Worm (Caenorhabditis elegans) whole organism, L2 larva: ENCODE results near the gene glb-34.

ENCODE experiments used
- C34F6.9 ChIP-seq: fragments of 150-350 bp; optimal IDR thresholded peaks from 2 replicates; lab custom pipeline; 2014; ENCODE audit warnings: missing biosample characterization, missing genetic modification characterization
- F13H6.1 ChIP-seq: sonication (generic microtip); optimal IDR thresholded peaks from 2 replicates; lab custom pipeline; 2016; ENCODE audit warnings: missing genetic modification characterization, missing compliant biosample characterization
- R02D3.7 ChIP-seq: fragments of 150-350 bp; optimal IDR thresholded peaks from 2 replicates; lab custom pipeline; 2014; ENCODE audit warnings: missing biosample characterization, missing genetic modification characterization
- Y55F3AM.14 ChIP-seq: fragments of 200-800 bp; sonication (Bioruptor generic); optimal IDR thresholded peaks from 2 replicates; lab custom pipeline; 2018; ENCODE audit warnings: mild to moderate bottlenecking, missing genetic modification characterization, missing compliant biosample characterization
- ZK546.5 ChIP-seq: sonication (generic microtip); optimal IDR thresholded peaks from 2 replicates; lab custom pipeline; 2017; ENCODE audit warnings: missing biosample characterization, missing genetic modification characterization
- alr-1 ChIP-seq: fragments of 150-350 bp; optimal IDR thresholded peaks from 2 replicates; lab custom pipeline; 2014; ENCODE audit warnings: missing biosample characterization, missing genetic modification characterization
- ama-1 ChIP-seq: fragments of 150-350 bp; optimal IDR thresholded peaks from 2 replicates; lab custom pipeline; 2018; ENCODE audit warnings: inconsistent platforms
- blmp-1 ChIP-seq: sonication (generic microtip); optimal IDR thresholded peaks from 2 replicates; lab custom pipeline; 2017; ENCODE audit warnings: missing genetic modification characterization, mild to moderate bottlenecking, missing compliant biosample characterization, antibody characterized with exemption, moderate library complexity; ENCODE audit not compliant: insufficient read depth
- ceh-82 ChIP-seq: fragments of 150-350 bp; optimal IDR thresholded peaks from 2 replicates; lab custom pipeline; 2014; ENCODE audit warnings: missing biosample characterization, missing genetic modification characterization
- crh-2 ChIP-seq: sonication (generic microtip); optimal IDR thresholded peaks from 2 replicates; lab custom pipeline; 2017; ENCODE audit warnings: missing biosample characterization, missing genetic modification characterization
- dmd-4 ChIP-seq: sonication (generic microtip); optimal IDR thresholded peaks from 2 replicates; lab custom pipeline; 2017; ENCODE audit warnings: missing biosample characterization, missing genetic modification characterization
- egl-27 ChIP-seq: sonication (generic microtip); optimal IDR thresholded peaks from 3 replicates; lab custom pipeline; 2017; ENCODE audit warnings: missing biosample characterization, missing genetic modification reagents, missing genetic modification characterization
- elt-1 ChIP-seq: fragments of 150-350 bp; optimal IDR thresholded peaks from 2 replicates; lab custom pipeline; 2014; ENCODE audit warnings: missing biosample characterization, missing genetic modification characterization
- elt-3 ChIP-seq: sonication (generic microtip); optimal IDR thresholded peaks from 2 replicates; lab custom pipeline; 2017; ENCODE audit warnings: missing biosample characterization, missing genetic modification characterization
- fos-1 ChIP-seq: fragments of 150-350 bp; optimal IDR thresholded peaks from 2 replicates; lab custom pipeline; 2014; ENCODE audit warnings: missing biosample characterization, missing genetic modification characterization
- gmeb-1 ChIP-seq: fragments of 150-350 bp; optimal IDR thresholded peaks from 2 replicates; lab custom pipeline; 2014; ENCODE audit warnings: missing biosample characterization, missing genetic modification characterization
- lin-11 ChIP-seq: fragments of 150-350 bp; sonication (generic microtip); optimal IDR thresholded peaks from 2 replicates; lab custom pipeline; 2014; ENCODE audit warnings: missing biosample characterization, missing genetic modification characterization, inconsistent platforms, mixed read lengths
- lin-13 ChIP-seq: fragments of 150-350 bp; optimal IDR thresholded peaks from 2 replicates; lab custom pipeline; 2014; ENCODE audit warnings: missing biosample characterization, missing genetic modification reagents, missing genetic modification characterization
- lin-39 ChIP-seq: fragments of 150-350 bp; optimal IDR thresholded peaks from 2 replicates; lab custom pipeline; 2014; ENCODE audit warnings: missing biosample characterization, missing genetic modification reagents, missing genetic modification characterization
- lsy-2 ChIP-seq, 2 experiments: fragments of 150-350 bp in 1 of 2; sonication (generic microtip) in 1 of 2; optimal IDR thresholded peaks; 2 replicates each; lab custom pipeline; 2014 to 2017; ENCODE audit warnings: missing biosample characterization in 2 of 2, missing genetic modification characterization in 2 of 2
- mab-5 ChIP-seq: fragments of 150-350 bp; optimal IDR thresholded peaks from 2 replicates; lab custom pipeline; 2014; ENCODE audit warnings: missing biosample characterization, missing genetic modification characterization
- mbf-1 ChIP-seq: sonication (generic microtip); optimal IDR thresholded peaks from 2 replicates; lab custom pipeline; 2017; ENCODE audit warnings: missing biosample characterization, missing genetic modification characterization
- mdl-1 ChIP-seq, 2 experiments: fragments of 150-350 bp in 1 of 2; sonication (generic microtip) in 1 of 2; optimal IDR thresholded peaks; 2 replicates each; lab custom pipeline; 2017; ENCODE audit warnings: missing biosample characterization in 2 of 2, missing genetic modification characterization in 2 of 2
- nhr-10 ChIP-seq: sonication (generic microtip); optimal IDR thresholded peaks from 2 replicates; lab custom pipeline; 2017; ENCODE audit warnings: missing biosample characterization, missing genetic modification characterization
- nhr-11 ChIP-seq: fragments of 150-350 bp; optimal IDR thresholded peaks from 2 replicates; lab custom pipeline; 2014; ENCODE audit warnings: missing biosample characterization, missing genetic modification characterization
- nhr-12 ChIP-seq: fragments of 150-350 bp; optimal IDR thresholded peaks from 2 replicates; lab custom pipeline; 2014; ENCODE audit warnings: missing biosample characterization, missing genetic modification characterization
- nhr-129 ChIP-seq: fragments of 150-350 bp; optimal IDR thresholded peaks from 2 replicates; lab custom pipeline; 2014; ENCODE audit warnings: missing biosample characterization, missing genetic modification characterization
- nhr-21 ChIP-seq: fragments of 150-350 bp; optimal IDR thresholded peaks from 2 replicates; lab custom pipeline; 2014; ENCODE audit warnings: missing biosample characterization, missing genetic modification characterization
- nhr-23 ChIP-seq: fragments of 150-350 bp; optimal IDR thresholded peaks from 2 replicates; lab custom pipeline; 2014; ENCODE audit warnings: missing biosample characterization, missing genetic modification reagents, missing genetic modification characterization
- nhr-237 ChIP-seq: fragments of 150-350 bp; optimal IDR thresholded peaks from 2 replicates; lab custom pipeline; 2014; ENCODE audit warnings: missing biosample characterization, missing genetic modification characterization
- nhr-25 ChIP-seq: fragments of 150-350 bp; sonication (generic microtip); optimal IDR thresholded peaks from 3 replicates; lab custom pipeline; 2014; ENCODE audit warnings: missing biosample characterization, missing genetic modification characterization
- nhr-6 ChIP-seq: fragments of 150-350 bp; optimal IDR thresholded peaks from 2 replicates; lab custom pipeline; 2014; ENCODE audit warnings: missing biosample characterization, missing genetic modification characterization
- nhr-77 ChIP-seq: fragments of 150-350 bp; optimal IDR thresholded peaks from 2 replicates; lab custom pipeline; 2014; ENCODE audit warnings: missing biosample characterization, missing genetic modification characterization
- peb-1 ChIP-seq: fragments of 150-350 bp; optimal IDR thresholded peaks from 2 replicates; lab custom pipeline; 2014; ENCODE audit warnings: missing biosample characterization, missing genetic modification characterization
- sem-4 ChIP-seq: fragments of 150-350 bp; optimal IDR thresholded peaks from 2 replicates; lab custom pipeline; 2014; ENCODE audit warnings: missing biosample characterization, missing genetic modification reagents, missing genetic modification characterization
- skn-1 ChIP-seq: sonication (generic microtip); optimal IDR thresholded peaks from 2 replicates; lab custom pipeline; 2017; ENCODE audit warnings: missing biosample characterization, missing genetic modification characterization
- sma-3 ChIP-seq: sonication (generic microtip); optimal IDR thresholded peaks from 2 replicates; lab custom pipeline; 2016; ENCODE audit warnings: missing genetic modification reagents, missing genetic modification characterization, missing compliant biosample characterization
- sma-9 ChIP-seq, 2 experiments: fragments of 150-350 bp in 1 of 2; sonication (generic microtip) in 1 of 2; optimal IDR thresholded peaks; 2 replicates each; lab custom pipeline; 2014 to 2016; ENCODE audit warnings: missing genetic modification characterization in 2 of 2, mild to moderate bottlenecking in 1 of 2, missing biosample characterization in 1 of 2, missing compliant biosample characterization in 1 of 2, missing genetic modification reagents in 1 of 2, moderate library complexity in 1 of 2
- snpc-4 ChIP-seq: fragments of 150-350 bp; optimal IDR thresholded peaks from 2 replicates; lab custom pipeline; 2014; ENCODE audit warnings: missing biosample characterization, missing genetic modification characterization
- unc-39 ChIP-seq: fragments of 150-350 bp; optimal IDR thresholded peaks from 2 replicates; lab custom pipeline; 2014; ENCODE audit warnings: missing biosample characterization, missing genetic modification characterization
- unc-55 ChIP-seq: fragments of 150-350 bp; sonication (generic microtip); optimal IDR thresholded peaks from 3 replicates; lab custom pipeline; 2014; ENCODE audit warnings: missing biosample characterization, missing genetic modification reagents, missing genetic modification characterization
- zag-1 ChIP-seq: fragments of 150-350 bp; optimal IDR thresholded peaks from 2 replicates; lab custom pipeline; 2014; ENCODE audit warnings: missing biosample characterization, missing genetic modification characterization
- ztf-11 ChIP-seq: sonication (generic microtip); optimal IDR thresholded peaks from 2 replicates; lab custom pipeline; 2017; ENCODE audit warnings: missing biosample characterization, missing genetic modification characterization
- ztf-4 ChIP-seq: fragments of 150-350 bp; optimal IDR thresholded peaks from 2 replicates; lab custom pipeline; 2014; ENCODE audit warnings: missing biosample characterization, missing genetic modification characterization

Gene glb-34

DNA sequence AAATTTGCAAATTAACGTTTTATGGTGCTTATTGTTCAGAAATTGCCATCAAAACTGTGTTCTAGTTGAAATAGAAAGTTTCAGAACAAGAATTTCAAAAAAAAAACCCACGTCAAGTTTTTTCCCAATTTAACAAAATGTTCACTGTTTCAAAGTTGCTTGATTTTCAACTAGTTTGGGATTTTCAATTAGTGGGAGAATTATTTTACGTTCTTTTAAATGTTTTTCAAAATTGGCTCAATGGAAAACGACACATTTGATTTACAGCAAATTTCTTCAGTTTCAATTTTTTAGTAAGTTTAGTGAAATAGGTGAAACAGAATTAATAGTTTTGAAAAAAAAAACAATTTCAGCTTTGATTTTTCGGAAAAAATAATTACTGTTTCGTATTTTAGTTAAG lies 36.1 kb upstream of the glb-34 start:
- TF ChIP-seq nhr-23 (tag; lab: Kevin White, UChicago) (no peak), Y55F3AM.14 (GFP tag; lab: Kevin White, UChicago) (no peak), snpc-4 (tag; lab: Kevin White, UChicago) (no peak), ama-1 (lab: Kevin White, UChicago) (no peak), lin-11 (tag; lab: Kevin White, UChicago) (no peak), lin-13 (no peak), nhr-77 (tag; lab: Kevin White, UChicago) (no peak), skn-1 (tag; lab: Kevin White, UChicago) (no peak), sem-4 (no peak), nhr-11 (tag; lab: Kevin White, UChicago) (no peak)

DNA sequence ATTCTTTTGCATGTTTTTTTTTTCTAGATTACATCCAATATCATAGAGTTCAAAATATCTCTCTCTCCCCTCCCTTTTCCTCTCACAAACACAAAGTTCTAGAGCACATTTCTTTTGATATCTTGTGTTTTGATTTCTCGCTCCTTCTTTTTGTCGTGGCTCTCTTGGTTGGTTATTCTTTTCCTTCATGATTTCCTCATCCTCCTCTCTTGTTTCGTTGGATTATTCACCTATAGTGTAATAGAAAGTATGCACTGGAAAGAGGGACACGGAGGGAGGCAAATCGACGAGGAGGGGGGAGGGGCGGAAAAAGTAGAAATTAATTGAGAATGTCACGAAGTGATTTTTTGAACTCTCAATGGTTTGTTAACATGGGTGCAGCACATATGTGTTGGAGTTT lies 34.0 kb upstream of the glb-34 start:
- no peak for TF ChIP-seq elt-1
- TF ChIP-seq R02D3.7 (tag; lab: Kevin White, UChicago), result no peak
- no peak for TF ChIP-seq blmp-1
- peak; percentile 65 for TF ChIP-seq sma-9 (GFP tag; optimal IDR thresholded peaks at IDR 0.05; lab: Kevin White, UChicago)
- no peak for TF ChIP-seq sma-9 (tag; optimal IDR thresholded peaks at IDR 0.05; lab: Kevin White, UChicago)
- no peak for TF ChIP-seq zag-1 (tag; lab: Kevin White, UChicago)
- TF ChIP-seq C34F6.9 (tag; lab: Kevin White, UChicago), result peak; percentile 30
- TF ChIP-seq nhr-12 (tag; lab: Kevin White, UChicago), result no peak
- no peak for TF ChIP-seq nhr-10
- peak; percentile 52 for TF ChIP-seq crh-2 (tag; lab: Kevin White, UChicago)
- TF ChIP-seq mbf-1 (tag; lab: Kevin White, UChicago), result no peak
- TF ChIP-seq lin-13, result peak; percentile 13
- TF ChIP-seq ama-1 (lab: Kevin White, UChicago), result no peak
- TF ChIP-seq ztf-4 (tag; lab: Kevin White, UChicago), result no peak
- no peak for TF ChIP-seq ZK546.5
- TF ChIP-seq nhr-237, result no peak
- TF ChIP-seq snpc-4 (tag; lab: Kevin White, UChicago), result peak; percentile 2
- TF ChIP-seq ztf-11 (tag; lab: Kevin White, UChicago), result no peak
- peak; percentile 11 for TF ChIP-seq nhr-6 (tag; lab: Kevin White, UChicago)
- TF ChIP-seq mdl-1 (tag; optimal IDR thresholded peaks at IDR 0.05; lab: Kevin White, UChicago), result no peak
- TF ChIP-seq Y55F3AM.14 (GFP tag; lab: Kevin White, UChicago), result no peak
- TF ChIP-seq ceh-82 (tag; lab: Kevin White, UChicago), result no peak
- no peak for TF ChIP-seq nhr-25
- no peak for TF ChIP-seq unc-39 (tag; lab: Kevin White, UChicago)
- no peak for TF ChIP-seq skn-1 (tag; lab: Kevin White, UChicago)
- no peak for TF ChIP-seq nhr-23 (tag; lab: Kevin White, UChicago)
- no peak for TF ChIP-seq sem-4
- TF ChIP-seq nhr-129 (tag; lab: Kevin White, UChicago), result peak; percentile 92
- TF ChIP-seq alr-1 (tag; lab: Kevin White, UChicago), result no peak
- TF ChIP-seq unc-55 (GFP tag; lab: Kevin White, UChicago), result no peak
- TF ChIP-seq F13H6.1 (tag; lab: Kevin White, UChicago), result peak; percentile 77
- no peak for TF ChIP-seq gmeb-1 (tag; lab: Kevin White, UChicago)
- no peak for TF ChIP-seq sma-3 (GFP tag; lab: Kevin White, UChicago)
- TF ChIP-seq mab-5 (tag; lab: Kevin White, UChicago), result no peak
- TF ChIP-seq elt-3 (tag; lab: Kevin White, UChicago), result no peak
- TF ChIP-seq lsy-2 (tag; optimal IDR thresholded peaks at IDR 0.05; lab: Kevin White, UChicago), result peak; percentile 30 to 57
- peak; percentile 52 for TF ChIP-seq egl-27 (tag; lab: Kevin White, UChicago)
- no peak for TF ChIP-seq dmd-4 (tag; lab: Kevin White, UChicago)
- peak; percentile 33 for TF ChIP-seq fos-1
- TF ChIP-seq peb-1 (tag; lab: Kevin White, UChicago), result no peak
- no peak for TF ChIP-seq nhr-11 (tag; lab: Kevin White, UChicago)
- TF ChIP-seq nhr-21, result no peak
- TF ChIP-seq lin-39, result no peak
